Fruit fly (Drosophila melanogaster): Measurements from ENCODE around the gene Dok.

DNA sequence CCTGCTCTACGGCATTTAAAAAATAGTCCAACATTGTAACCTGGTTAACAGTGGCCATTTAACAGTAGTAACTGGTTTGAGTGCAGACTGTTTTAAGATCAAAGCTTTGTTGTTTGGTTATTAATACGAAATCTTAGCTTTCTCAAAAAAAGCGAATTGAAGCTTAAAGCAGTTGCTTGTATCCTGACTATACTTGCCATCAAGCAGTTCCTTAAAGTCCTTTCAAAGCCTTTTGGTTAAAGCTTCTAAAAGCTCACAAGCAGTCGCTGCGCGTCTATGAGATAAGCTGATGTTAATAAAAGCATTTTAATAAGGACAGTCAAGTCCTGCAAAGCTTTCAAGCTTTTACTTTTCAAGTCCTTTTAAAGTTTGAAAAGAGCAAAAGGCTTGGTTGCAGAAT, 16.7 kb downstream of the Dok start:
- TF ChIP-seq CG4496 (GFP tag; IDR thresholded peaks at IDR 0.05) (no peak), Snoo (tag; optimal IDR thresholded peaks at IDR 0.05) (no peak), CG14655 (GFP tag; optimal IDR thresholded peaks at IDR 0.05) (no peak), CG34367 (tag; optimal IDR thresholded peaks at IDR 0.05) (no peak), CG17806 (tag; optimal IDR thresholded peaks at IDR 0.05) (no peak), EcR (GFP tag; optimal IDR thresholded peaks at IDR 0.05) (no peak), CG10348 (GFP tag; IDR thresholded peaks at IDR 0.05) (no peak), D1 (tag; optimal IDR thresholded peaks at IDR 0.05) (no peak), Pif1A (GFP tag; optimal IDR thresholded peaks at IDR 0.05) (no peak), Ets98B (GFP tag; IDR thresholded peaks at IDR 0.05) (no peak), CG9948 (tag; optimal IDR thresholded peaks at IDR 0.05) (no peak), CG15710 (tag; optimal IDR thresholded peaks at IDR 0.05) (no peak), fd96Ca (GFP tag; IDR thresholded peaks at IDR 0.05) (no peak), CG12605 (GFP tag; IDR thresholded peaks at IDR 0.05) (no peak)
